Fruit fly (Drosophila melanogaster): Measurements from ENCODE around the gene CG14323.

Gene CG14323

dm6 chr3R:17617121-17617975 lies 4.6 kb downstream of the CG14323 start:
- TF ChIP-seq ttk (optimal IDR thresholded peaks at IDR 0.05) (no peak), psq (optimal IDR thresholded peaks at IDR 0.05) (no peak), Sin3A (optimal IDR thresholded peaks at IDR 0.05) (no peak), Myc (optimal IDR thresholded peaks at IDR 0.05) (no peak), insv (optimal IDR thresholded peaks at IDR 0.05) (no peak), h (optimal IDR thresholded peaks at IDR 0.05) (no peak)

DNA sequence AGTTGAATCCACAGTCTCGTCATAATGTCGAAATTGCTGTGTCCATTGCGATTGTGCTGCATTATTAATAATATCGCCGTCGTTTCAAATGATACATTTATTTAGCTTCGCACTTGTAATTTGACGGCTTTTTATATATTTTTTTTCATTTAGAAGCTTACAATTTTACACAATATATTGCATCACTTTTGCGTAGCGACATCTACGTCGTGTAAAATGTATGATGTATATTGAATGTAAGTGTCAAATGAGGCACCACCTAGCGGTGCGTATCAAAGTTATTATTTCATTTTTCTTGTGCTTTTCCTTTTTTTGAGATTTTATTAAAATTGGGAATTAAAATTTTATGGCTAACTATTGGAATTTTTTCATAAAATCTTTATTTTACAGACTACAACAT lies 5.4 kb downstream of the CG14323 start:
- TF ChIP-seq ttk (optimal IDR thresholded peaks at IDR 0.05), result no peak
- TF ChIP-seq h (optimal IDR thresholded peaks at IDR 0.05), result no peak
- TF ChIP-seq Sin3A (optimal IDR thresholded peaks at IDR 0.05), result no peak

DNA sequence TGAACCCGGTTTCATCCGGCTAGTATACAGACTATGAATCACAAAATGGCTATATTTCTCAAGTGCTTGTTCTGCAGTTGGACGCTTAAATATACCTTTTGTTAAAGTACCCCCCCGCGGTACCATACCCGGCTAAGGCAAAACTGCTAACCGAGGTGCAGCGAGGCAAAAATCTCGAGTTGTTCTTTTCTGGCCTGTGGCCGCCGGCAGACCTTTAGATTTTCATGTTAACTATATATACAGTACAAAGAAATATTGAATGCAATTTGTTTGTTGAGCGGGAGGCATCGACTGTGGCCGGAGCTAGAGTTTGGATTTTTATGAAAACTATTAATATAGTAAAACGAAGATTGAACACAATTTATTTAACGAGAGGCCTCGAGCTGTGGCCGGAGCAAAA lies 6.2 kb downstream of the CG14323 start:
- TF ChIP-seq ttk (optimal IDR thresholded peaks at IDR 0.05), result no peak
- no peak for TF ChIP-seq Myc (optimal IDR thresholded peaks at IDR 0.05)
- no peak for TF ChIP-seq h (optimal IDR thresholded peaks at IDR 0.05)
- TF ChIP-seq Sin3A (optimal IDR thresholded peaks at IDR 0.05), result no peak
- TF ChIP-seq psq (optimal IDR thresholded peaks at IDR 0.05), result no peak
- TF ChIP-seq insv (optimal IDR thresholded peaks at IDR 0.05), result no peak

DNA sequence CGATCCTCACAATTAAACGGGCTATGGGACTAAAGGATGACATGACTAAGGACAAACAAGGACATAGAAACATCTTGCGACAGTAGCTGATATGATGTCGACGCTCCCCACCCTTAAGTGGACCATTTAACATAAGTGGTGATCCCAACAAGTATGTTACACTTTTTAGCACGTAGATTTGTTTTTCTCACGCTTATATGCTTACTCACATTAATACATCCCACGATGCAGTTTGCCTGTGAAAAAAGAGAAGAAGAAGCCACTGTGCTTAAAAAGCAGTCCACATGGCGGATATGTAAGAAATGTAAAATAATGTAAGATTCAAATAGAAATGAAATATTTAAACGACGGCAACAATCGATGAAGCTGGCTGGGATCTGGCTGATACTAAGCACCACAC lies 6.8 kb downstream of the CG14323 start:
- TF ChIP-seq Sin3A (optimal IDR thresholded peaks at IDR 0.05) (no peak), h (optimal IDR thresholded peaks at IDR 0.05) (no peak), insv (optimal IDR thresholded peaks at IDR 0.05) (no peak), Myc (optimal IDR thresholded peaks at IDR 0.05) (no peak), ttk (optimal IDR thresholded peaks at IDR 0.05) (no peak), psq (optimal IDR thresholded peaks at IDR 0.05) (no peak)

- TF ChIP-seq h (optimal IDR thresholded peaks at IDR 0.05), result no peak
- no peak for TF ChIP-seq Myc (optimal IDR thresholded peaks at IDR 0.05)
- no peak for TF ChIP-seq ttk (optimal IDR thresholded peaks at IDR 0.05)
- TF ChIP-seq Sin3A (optimal IDR thresholded peaks at IDR 0.05), result no peak
- TF ChIP-seq insv (optimal IDR thresholded peaks at IDR 0.05), result no peak
Measured at dm6 chr3R:17613549-17613948, 8.4 kb downstream of the CG14323 start, which contains the start of gene CG14327. TSS of gene CG14327 (plus strand) at chr3R:17613709.

DNA sequence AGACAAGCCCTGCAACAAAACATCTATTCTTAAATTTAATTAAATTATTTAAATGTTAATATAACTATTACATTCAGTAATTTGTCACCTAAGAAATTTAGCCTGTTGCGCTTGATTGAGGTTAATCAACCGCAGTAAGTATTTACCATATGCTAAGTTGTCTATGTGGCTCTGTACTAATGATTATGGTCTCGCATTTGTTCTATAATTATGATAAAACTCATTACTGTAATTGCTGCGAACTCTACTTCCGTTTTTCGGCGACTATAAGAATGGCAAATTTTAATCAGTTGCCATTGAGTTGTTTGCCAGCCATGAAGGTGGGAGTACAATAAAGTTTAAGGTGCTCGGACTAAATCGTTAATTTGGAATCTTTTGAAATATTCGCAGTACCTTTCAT lies 9.3 kb downstream of the CG14323 start, which contains the start of gene CG34281:
Gene CG34281, plus strand, starts transcription at position 301 of the 400 bp plus-strand sequence.
- TF ChIP-seq Sin3A (optimal IDR thresholded peaks at IDR 0.05) (no peak), ttk (optimal IDR thresholded peaks at IDR 0.05) (no peak), psq (optimal IDR thresholded peaks at IDR 0.05) (no peak), h (optimal IDR thresholded peaks at IDR 0.05) (no peak), insv (optimal IDR thresholded peaks at IDR 0.05) (no peak)

DNA sequence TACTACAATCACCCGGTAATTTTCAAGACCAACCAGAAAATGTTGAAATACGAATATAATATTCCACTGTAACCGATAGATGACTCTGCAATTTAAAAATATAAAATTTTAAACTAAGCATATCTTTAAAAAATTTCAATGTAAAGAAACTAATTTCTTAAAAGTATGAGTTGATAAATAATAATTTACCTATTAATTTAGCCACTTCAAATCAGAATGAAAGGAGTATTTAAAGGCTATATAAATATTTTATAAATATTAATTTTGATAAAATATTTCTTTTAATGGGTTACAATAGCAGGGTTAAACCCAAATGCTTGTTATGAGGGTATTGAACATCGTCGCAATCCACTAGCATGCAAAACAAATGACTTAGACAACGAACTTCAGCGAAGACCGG lies 10.1 kb downstream of the CG14323 start:
- TF ChIP-seq Myc (optimal IDR thresholded peaks at IDR 0.05) (no peak), ttk (optimal IDR thresholded peaks at IDR 0.05) (no peak), psq (optimal IDR thresholded peaks at IDR 0.05) (no peak), h (optimal IDR thresholded peaks at IDR 0.05) (no peak), insv (optimal IDR thresholded peaks at IDR 0.05) (no peak), Sin3A (optimal IDR thresholded peaks at IDR 0.05) (no peak)

dm6 chr3R:17611411-17611810 lies 10.5 kb downstream of the CG14323 start, which contains the start of gene Edg91:
TSS of gene Edg91 (minus strand) at chr3R:17611511.
- TF ChIP-seq insv (optimal IDR thresholded peaks at IDR 0.05) (no peak), h (optimal IDR thresholded peaks at IDR 0.05) (no peak), Sin3A (optimal IDR thresholded peaks at IDR 0.05) (no peak), psq (optimal IDR thresholded peaks at IDR 0.05) (no peak)

DNA sequence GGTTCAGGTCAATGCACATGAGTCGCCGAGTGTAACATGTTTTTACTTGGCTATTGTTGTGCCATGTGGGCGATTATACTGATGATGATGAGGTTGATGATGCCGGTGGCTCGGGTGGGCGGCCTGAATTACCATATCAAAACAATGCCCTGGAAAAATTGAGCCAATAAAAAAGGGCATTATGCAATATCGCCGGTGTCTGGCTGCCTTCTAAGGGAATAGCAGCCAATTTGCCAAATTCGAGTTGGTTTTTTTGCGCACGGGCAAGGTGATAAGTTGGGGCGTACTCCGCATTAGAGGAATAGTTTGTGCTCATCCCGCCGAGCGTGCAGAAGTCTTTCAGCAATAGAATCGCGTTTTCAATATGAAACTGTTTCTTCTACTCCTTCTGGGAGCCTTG lies 12.9 kb downstream of the CG14323 start, which contains the start of gene CG14329:
Gene CG14329, plus strand, starts transcription at position 301 of the 400 bp plus-strand sequence.
- TF ChIP-seq ttk (optimal IDR thresholded peaks at IDR 0.05) (no peak), psq (optimal IDR thresholded peaks at IDR 0.05) (no peak), Myc (optimal IDR thresholded peaks at IDR 0.05) (no peak), Sin3A (optimal IDR thresholded peaks at IDR 0.05) (no peak), insv (optimal IDR thresholded peaks at IDR 0.05) (no peak), h (optimal IDR thresholded peaks at IDR 0.05) (no peak)

- TF ChIP-seq h (optimal IDR thresholded peaks at IDR 0.05) (no peak), Myc (optimal IDR thresholded peaks at IDR 0.05) (no peak), psq (optimal IDR thresholded peaks at IDR 0.05) (no peak), insv (optimal IDR thresholded peaks at IDR 0.05) (no peak), ttk (optimal IDR thresholded peaks at IDR 0.05) (no peak), Sin3A (optimal IDR thresholded peaks at IDR 0.05) (no peak)
Measured at dm6 chr3R:17605872-17606271, 16.0 kb downstream of the CG14323 start, which contains the start of gene sll. TSS of gene sll (plus strand) at chr3R:17606106.

DNA sequence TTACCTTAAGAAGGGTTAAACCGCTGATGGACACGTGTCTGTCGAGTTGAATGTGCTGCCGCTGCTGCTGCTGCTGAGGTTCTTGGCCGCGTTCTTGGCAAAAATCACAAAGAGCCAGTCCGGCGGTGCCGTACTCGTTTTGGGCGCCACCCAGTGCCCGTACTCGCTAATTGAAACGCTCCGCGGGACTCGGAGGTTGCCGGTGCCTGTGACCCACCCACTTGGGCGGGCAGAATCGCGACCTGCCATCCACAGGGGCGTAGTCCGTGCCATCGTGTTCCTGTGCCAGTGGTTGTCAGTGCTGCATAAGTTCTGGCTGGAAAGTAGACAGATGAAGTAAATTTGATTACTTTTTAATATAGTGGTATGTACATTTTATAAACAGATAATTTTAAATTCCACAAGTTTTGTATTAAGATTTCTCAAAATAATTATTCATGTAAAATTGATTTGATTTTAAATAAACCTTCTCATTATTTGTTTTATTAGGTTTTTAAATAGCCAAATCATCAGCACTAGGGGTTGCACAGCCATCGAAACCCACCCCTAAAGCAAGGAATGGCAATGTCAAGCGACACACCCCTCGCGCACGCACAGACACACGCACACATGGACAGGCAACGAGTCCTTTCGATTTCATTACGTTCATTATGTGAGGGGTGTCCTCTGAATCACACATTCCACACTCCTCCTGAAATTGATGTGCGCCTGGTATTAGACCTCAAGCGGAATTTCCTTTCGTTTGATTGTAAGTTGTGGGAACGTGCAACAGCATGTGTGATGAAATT lies 16.8 kb downstream of the CG14323 start:
- TF ChIP-seq Sin3A (optimal IDR thresholded peaks at IDR 0.05) (no peak), ttk (optimal IDR thresholded peaks at IDR 0.05) (no peak), h (optimal IDR thresholded peaks at IDR 0.05) (no peak), psq (optimal IDR thresholded peaks at IDR 0.05) (no peak), Myc (optimal IDR thresholded peaks at IDR 0.05) (no peak), insv (optimal IDR thresholded peaks at IDR 0.05) (no peak)
